Worm (Caenorhabditis elegans) whole organism, mixed stage, embryonic: ENCODE measurements around the gene F44G4.7.

Experiments used
- blmp-1 ChIP-seq: fragments of 150-350 bp; optimal IDR thresholded peaks from 2 replicates; lab custom pipeline; 2014; ENCODE audit warnings: missing biosample characterization, missing genetic modification characterization
- cnd-1 ChIP-seq: fragments of 200-800 bp; sonication (Bioruptor generic); optimal IDR thresholded peaks from 2 replicates; lab custom pipeline; 2018; ENCODE audit warnings: mild to moderate bottlenecking, missing genetic modification characterization, missing compliant biosample characterization
- elt-3 ChIP-seq: fragments of 150-350 bp; optimal IDR thresholded peaks from 2 replicates; lab custom pipeline; 2014; ENCODE audit warnings: missing biosample characterization, missing genetic modification characterization
- nhr-12 ChIP-seq: fragments of 150-350 bp; optimal IDR thresholded peaks from 2 replicates; lab custom pipeline; 2014; ENCODE audit warnings: missing biosample characterization, missing genetic modification characterization
- nhr-237 ChIP-seq: fragments of 150-350 bp; optimal IDR thresholded peaks from 2 replicates; lab custom pipeline; 2014; ENCODE audit warnings: missing biosample characterization, missing genetic modification characterization
- nhr-28 ChIP-seq: fragments of 150-350 bp; optimal IDR thresholded peaks from 2 replicates; lab custom pipeline; 2014; ENCODE audit warnings: missing biosample characterization, missing genetic modification characterization

DNA sequence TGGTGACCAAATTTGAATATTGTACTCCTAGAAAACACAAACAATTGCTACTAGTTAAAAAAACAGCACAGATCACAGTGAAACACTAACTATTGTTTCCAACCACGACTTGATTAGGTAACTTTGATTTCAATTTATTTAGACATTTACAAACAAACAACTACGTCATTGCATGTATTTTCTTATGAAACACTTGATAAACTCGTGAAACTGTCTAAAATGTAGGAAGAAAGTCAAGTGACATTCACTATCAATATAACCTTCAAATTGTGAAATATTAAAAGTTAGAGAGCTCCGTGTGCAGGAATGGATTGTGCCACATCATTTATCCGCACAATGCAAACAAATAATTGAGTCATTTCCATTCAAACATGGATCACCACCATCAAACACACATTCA lies 14.7 kb downstream of the F44G4.7 start:
- TF ChIP-seq cnd-1 (tag; lab: Kevin White, UChicago) (no peak), nhr-12 (no peak), nhr-237 (no peak), elt-3 (no peak), nhr-28 (tag; lab: Kevin White, UChicago) (no peak), blmp-1 (no peak)
